Fruit fly (Drosophila melanogaster) whole organism, pupa: ENCODE measurements around the gene ND-18.
A peak's percentile ranks its signal among the peaks of the same experiment; 100 is the strongest.

Source experiments
- CG10348 ChIP-seq: fragments of 200-800 bp; sonication (Bioruptor generic); IDR thresholded peaks from 2 replicates; pipeline ENCODE4 v1.3.6; 2022; ENCODE audit warnings: missing biosample characterization, missing genetic modification characterization
- CG12605 ChIP-seq: fragments of 200-800 bp; sonication (Bioruptor generic); IDR thresholded peaks from 2 replicates; pipeline ENCODE4 v1.3.6; 2022; ENCODE audit warnings: missing biosample characterization, missing genetic modification characterization
- CG13204 ChIP-seq: fragments of 200-800 bp; sonication (Bioruptor generic); optimal IDR thresholded peaks from 2 replicates; lab custom pipeline; 2018; ENCODE audit warnings: missing biosample characterization, mild to moderate bottlenecking, missing genetic modification characterization, moderate library complexity
- CG14655 ChIP-seq: fragments of 200-800 bp; sonication (Bioruptor generic); optimal IDR thresholded peaks from 3 replicates; lab custom pipeline; 2017; ENCODE audit warnings: mild to moderate bottlenecking, missing biosample characterization, missing genetic modification reagents, missing genetic modification characterization
- CG15710 ChIP-seq: fragments of 200-800 bp; sonication (Bioruptor generic); optimal IDR thresholded peaks from 2 replicates; lab custom pipeline; 2018; ENCODE audit warnings: missing biosample characterization, mild to moderate bottlenecking, missing genetic modification characterization, moderate library complexity
- CG17806 ChIP-seq: fragments of 200-800 bp; sonication (Bioruptor generic); optimal IDR thresholded peaks from 2 replicates; lab custom pipeline; 2018; ENCODE audit warnings: missing biosample characterization, mild to moderate bottlenecking, missing genetic modification characterization, moderate library complexity
- CG32121 ChIP-seq: fragments of 200-800 bp; sonication (Bioruptor generic); IDR thresholded peaks from 2 replicates; pipeline ENCODE4 v1.3.6; 2022; ENCODE audit warnings: missing biosample characterization, missing genetic modification characterization
- CG34367 ChIP-seq: fragments of 200-800 bp; sonication (Bioruptor generic); optimal IDR thresholded peaks from 2 replicates; lab custom pipeline; 2018; ENCODE audit warnings: missing biosample characterization, mild to moderate bottlenecking, missing genetic modification characterization
- CG4496 ChIP-seq: fragments of 200-800 bp; sonication (Bioruptor generic); IDR thresholded peaks from 3 replicates; pipeline ENCODE4 v1.3.6; 2022; ENCODE audit warnings: missing biosample characterization, missing genetic modification characterization
- CG8159 ChIP-seq: fragments of 200-800 bp; sonication (Bioruptor generic); optimal IDR thresholded peaks from 3 replicates; lab custom pipeline; 2018; ENCODE audit warnings: missing biosample characterization, mild to moderate bottlenecking, missing genetic modification characterization, moderate library complexity
- CG8301 ChIP-seq: fragments of 200-800 bp; sonication (Bioruptor generic); optimal IDR thresholded peaks from 2 replicates; lab custom pipeline; 2018; ENCODE audit warnings: missing biosample characterization, mild to moderate bottlenecking, missing genetic modification characterization
- CG9948 ChIP-seq: fragments of 200-800 bp; sonication (Bioruptor generic); optimal IDR thresholded peaks from 2 replicates; lab custom pipeline; 2018; ENCODE audit warnings: missing biosample characterization, mild to moderate bottlenecking, missing genetic modification characterization, moderate library complexity
- D1 ChIP-seq: fragments of 200-800 bp; sonication (Bioruptor generic); optimal IDR thresholded peaks from 2 replicates; lab custom pipeline; 2018; ENCODE audit warnings: missing biosample characterization, mild to moderate bottlenecking, missing genetic modification characterization, moderate library complexity
- EcR ChIP-seq: fragments of 200-800 bp; sonication (Bioruptor generic); optimal IDR thresholded peaks from 3 replicates; lab custom pipeline; 2019; ENCODE audit warnings: missing biosample characterization, missing genetic modification characterization, mild to moderate bottlenecking, moderate library complexity, missing genetic modification reagents
- Ets98B ChIP-seq: fragments of 200-800 bp; sonication (Bioruptor generic); IDR thresholded peaks from 2 replicates; pipeline ENCODE4 v1.3.6; 2022; ENCODE audit warnings: missing biosample characterization, missing genetic modification characterization
- Pif1A ChIP-seq: fragments of 200-800 bp; sonication (Bioruptor generic); optimal IDR thresholded peaks from 3 replicates; lab custom pipeline; 2016; ENCODE audit warnings: missing biosample characterization, missing genetic modification characterization
- Pif1B ChIP-seq: fragments of 200-800 bp; sonication (Bioruptor generic); optimal IDR thresholded peaks from 3 replicates; lab custom pipeline; 2016; ENCODE audit warnings: missing biosample characterization, missing genetic modification characterization
- Snoo ChIP-seq: fragments of 200-800 bp; sonication (Bioruptor generic); optimal IDR thresholded peaks from 3 replicates; lab custom pipeline; 2017; ENCODE audit warnings: missing biosample characterization, mild to moderate bottlenecking, missing genetic modification characterization, inconsistent platforms
- fd96Ca ChIP-seq: fragments of 200-800 bp; sonication (Bioruptor generic); IDR thresholded peaks from 3 replicates; pipeline ENCODE4 v1.3.6; 2022; ENCODE audit warnings: missing biosample characterization, missing genetic modification characterization
- gl ChIP-seq: fragments of 200-800 bp; sonication (Bioruptor generic); optimal IDR thresholded peaks from 2 replicates; lab custom pipeline; 2018; ENCODE audit warnings: missing biosample characterization, mild to moderate bottlenecking, missing genetic modification characterization
- rn ChIP-seq: fragments of 200-800 bp; sonication (Bioruptor generic); IDR thresholded peaks from 2 replicates; pipeline ENCODE4 v1.3.6; 2022; ENCODE audit warnings: missing biosample characterization, missing genetic modification characterization

ND-18 gene

dm6 chrX:19496808-19497259 is 4.6 kb downstream of the ND-18 start:
- peak; percentile 32 for TF ChIP-seq Ets98B (GFP tag; lab: Robert Waterston, UW)
- TF ChIP-seq CG15710 (tag; lab: Kevin White, UChicago): no peak
- no peak for TF ChIP-seq Pif1B (GFP tag; lab: Kevin White, UChicago)
- TF ChIP-seq EcR: no peak
- TF ChIP-seq fd96Ca: 0 out of 3 replicates have a peak, but pooled peaks have one; percentile 31
- no peak for TF ChIP-seq D1
- TF ChIP-seq CG9948 (tag; lab: Kevin White, UChicago): no peak
- TF ChIP-seq Pif1A (GFP tag; lab: Kevin White, UChicago): no peak
- TF ChIP-seq CG32121: peak; percentile 29; the same call in 1 of the 2 replicates
- peak; percentile 36; the same call in 1 of the 2 replicates for TF ChIP-seq CG12605 (GFP tag; lab: Robert Waterston, UW)
- no peak for TF ChIP-seq CG13204
- TF ChIP-seq CG8301 (tag; lab: Kevin White, UChicago): no peak
- no peak for TF ChIP-seq CG10348 (GFP tag; lab: Robert Waterston, UW)
- no peak for TF ChIP-seq gl
- TF ChIP-seq rn (GFP tag; lab: Robert Waterston, UW): no peak
- no peak for TF ChIP-seq CG8159 (tag; lab: Kevin White, UChicago)
- TF ChIP-seq Snoo (tag; lab: Kevin White, UChicago): no peak
- TF ChIP-seq CG17806 (tag; lab: Kevin White, UChicago): no peak
- TF ChIP-seq CG14655 (GFP tag; lab: Kevin White, UChicago): no peak
- TF ChIP-seq CG34367: no peak
- peak; percentile 55; the same call in 1 of the 3 replicates for TF ChIP-seq CG4496 (GFP tag; lab: Robert Waterston, UW)

dm6 chrX:19497782-19498440 is 5.7 kb downstream of the ND-18 start:
- TF ChIP-seq CG17806 (tag; lab: Kevin White, UChicago) (no peak), CG8159 (tag; lab: Kevin White, UChicago) (no peak), Pif1B (GFP tag; lab: Kevin White, UChicago) (no peak), CG34367 (no peak), CG32121 (peak; percentile 57; the same call in 1 of the 2 replicates), CG8301 (tag; lab: Kevin White, UChicago) (no peak), Ets98B (GFP tag; lab: Robert Waterston, UW) (peak; percentile 75), EcR (peak; percentile 35), CG13204 (peak; percentile 75), CG12605 (GFP tag; lab: Robert Waterston, UW) (peak; percentile 57; the same call in 1 of the 2 replicates), Pif1A (GFP tag; lab: Kevin White, UChicago) (no peak), fd96Ca (peak; percentile 66; the same call in 1 of the 3 replicates), CG4496 (GFP tag; lab: Robert Waterston, UW) (peak; percentile 70; the same call in 2 of the 3 replicates), Snoo (tag; lab: Kevin White, UChicago) (no peak), CG14655 (GFP tag; lab: Kevin White, UChicago) (no peak)

- no peak for TF ChIP-seq CG12605 (GFP tag; lab: Robert Waterston, UW)
- no peak for TF ChIP-seq Ets98B (GFP tag; lab: Robert Waterston, UW)
- TF ChIP-seq EcR: no peak
- TF ChIP-seq D1: no peak
- TF ChIP-seq Pif1B (GFP tag; lab: Kevin White, UChicago): no peak
- TF ChIP-seq CG4496 (GFP tag; lab: Robert Waterston, UW): no peak
- TF ChIP-seq, all 21 proteins: peak for 0
Observed at dm6 chrX:19498755-19499321, 6.6 kb downstream of the ND-18 start.

dm6 chrX:19501274-19501673 is 9.1 kb downstream of the ND-18 start:
- TF ChIP-seq Ets98B (GFP tag; lab: Robert Waterston, UW): no peak
- no peak for TF ChIP-seq fd96Ca
- TF ChIP-seq EcR: peak; percentile 33
- TF ChIP-seq CG13204: peak; percentile 63
- TF ChIP-seq CG9948 (tag; lab: Kevin White, UChicago): no peak

dm6 chrX:19504170-19504765 is 12.0 kb downstream of the ND-18 start:
- no peak for TF ChIP-seq rn (GFP tag; lab: Robert Waterston, UW)
- no peak for TF ChIP-seq CG17806 (tag; lab: Kevin White, UChicago)
- TF ChIP-seq fd96Ca: no peak
- TF ChIP-seq CG4496 (GFP tag; lab: Robert Waterston, UW): no peak
- TF ChIP-seq CG34367: no peak
- TF ChIP-seq Snoo (tag; lab: Kevin White, UChicago): no peak
- no peak for TF ChIP-seq CG9948 (tag; lab: Kevin White, UChicago)
- no peak for TF ChIP-seq gl
- TF ChIP-seq CG15710 (tag; lab: Kevin White, UChicago): no peak
- TF ChIP-seq, all 21 proteins: peak for 0
